Worm (Caenorhabditis elegans): Measurements from ENCODE around the gene Y105C5B.5.

- TF ChIP-seq nfya-1 (tag; optimal IDR thresholded peaks at IDR 0.05; ENCODE audit: borderline replicate concordance, insufficient read depth) (no peak), dpl-1 (GFP tag; optimal IDR thresholded peaks at IDR 0.05) (no peak), let-526 (GFP tag; IDR thresholded peaks at IDR 0.05) (no peak), fkh-3 (tag; optimal IDR thresholded peaks at IDR 0.05) (no peak)
Measured at ce11 chrIV:15883922-15884321, 17.1 kb downstream of the Y105C5B.5 start, which contains the start of gene Y105C5B.3.

Measured in whole organism, young adult.